Worm (Caenorhabditis elegans) whole organism, mixed stage, embryonic: ENCODE measurements around the gene gars-1.

Source experiments
- M03D4.4 ChIP-seq: sonication (generic microtip); optimal IDR thresholded peaks from 2 replicates; lab custom pipeline; 2017; ENCODE audit warnings: mild to moderate bottlenecking, missing genetic modification characterization, missing compliant biosample characterization
- blmp-1 ChIP-seq: fragments of 150-350 bp; optimal IDR thresholded peaks from 2 replicates; lab custom pipeline; 2014; ENCODE audit warnings: missing biosample characterization, missing genetic modification characterization
- ces-1 ChIP-seq: fragments of 150-350 bp; optimal IDR thresholded peaks from 2 replicates; lab custom pipeline; 2014; ENCODE audit warnings: missing biosample characterization, missing genetic modification reagents, missing genetic modification characterization
- elt-3 ChIP-seq: fragments of 150-350 bp; optimal IDR thresholded peaks from 2 replicates; lab custom pipeline; 2014; ENCODE audit warnings: missing biosample characterization, missing genetic modification characterization
- ham-2 ChIP-seq: fragments of 200-800 bp; sonication (Bioruptor generic); optimal IDR thresholded peaks from 2 replicates; lab custom pipeline; 2018; ENCODE audit warnings: mild to moderate bottlenecking, missing genetic modification characterization, missing compliant biosample characterization
- lin-13 ChIP-seq: fragments of 150-350 bp; optimal IDR thresholded peaks from 2 replicates; lab custom pipeline; 2014; ENCODE audit warnings: missing biosample characterization, missing genetic modification characterization
- lsy-2 ChIP-seq: fragments of 150-350 bp; optimal IDR thresholded peaks from 2 replicates; lab custom pipeline; 2014; ENCODE audit warnings: missing biosample characterization, missing genetic modification characterization
- nhr-12 ChIP-seq: fragments of 150-350 bp; optimal IDR thresholded peaks from 2 replicates; lab custom pipeline; 2014; ENCODE audit warnings: missing biosample characterization, missing genetic modification characterization
- nhr-28 ChIP-seq: fragments of 150-350 bp; optimal IDR thresholded peaks from 2 replicates; lab custom pipeline; 2014; ENCODE audit warnings: missing biosample characterization, missing genetic modification characterization
- nhr-76 ChIP-seq: sonication (generic microtip); optimal IDR thresholded peaks from 2 replicates; lab custom pipeline; 2017; ENCODE audit warnings: missing biosample characterization, missing genetic modification characterization
- unc-39 ChIP-seq: fragments of 150-350 bp; optimal IDR thresholded peaks from 2 replicates; lab custom pipeline; 2014; ENCODE audit warnings: missing biosample characterization, missing genetic modification characterization

DNA sequence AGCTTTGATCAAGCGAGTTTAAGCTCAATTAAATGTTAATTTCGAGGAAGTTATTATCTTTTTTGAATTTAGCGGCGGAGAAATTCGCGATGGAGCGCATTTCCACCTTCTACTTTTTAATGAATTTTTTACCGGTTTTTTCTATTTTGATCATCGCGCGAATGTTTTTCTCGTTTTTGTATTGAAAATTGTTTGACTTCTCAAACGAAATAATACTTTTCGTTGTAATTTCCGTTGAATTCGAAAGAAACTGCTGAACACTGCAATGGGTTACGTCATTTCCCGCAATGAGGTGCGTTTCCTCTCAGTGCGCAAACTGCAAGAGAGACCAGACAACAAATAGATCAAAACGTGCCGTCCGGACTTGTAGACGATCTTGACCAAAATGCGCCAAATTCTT, 17.8 kb upstream of the gars-1 start:
- TF ChIP-seq lsy-2 (no peak), lin-13 (tag; lab: Kevin White, UChicago) (no peak), nhr-28 (no peak), ham-2 (GFP tag; lab: Kevin White, UChicago) (no peak), unc-39 (tag; lab: Kevin White, UChicago) (no peak), nhr-76 (tag; lab: Kevin White, UChicago) (no peak), ces-1 (GFP tag; lab: Kevin White, UChicago) (no peak), nhr-12 (tag; lab: Kevin White, UChicago) (no peak), M03D4.4 (tag; lab: Kevin White, UChicago) (no peak), elt-3 (no peak), blmp-1 (tag; lab: Kevin White, UChicago) (no peak)
